Worm (Caenorhabditis elegans) whole organism, late embryonic: Measurements from ENCODE around the gene let-99.

Experiments used
- ahr-1 ChIP-seq: sonication (generic microtip); optimal IDR thresholded peaks from 2 replicates; lab custom pipeline; 2016; ENCODE audit warnings: missing genetic modification characterization, missing compliant biosample characterization
- ama-1 ChIP-seq: fragments of 150-350 bp; optimal IDR thresholded peaks from 2 replicates; lab custom pipeline; 2014
- ceh-6 ChIP-seq: fragments of 200-800 bp; sonication (Bioruptor generic); optimal IDR thresholded peaks from 2 replicates; lab custom pipeline; 2018; ENCODE audit warnings: mild to moderate bottlenecking, missing genetic modification characterization, missing compliant biosample characterization
- ceh-9 ChIP-seq: sonication (generic microtip); optimal IDR thresholded peaks from 2 replicates; lab custom pipeline; 2016; ENCODE audit warnings: mild to moderate bottlenecking, missing genetic modification characterization, inconsistent platforms, missing compliant biosample characterization
- dmd-4 ChIP-seq: sonication (generic microtip); optimal IDR thresholded peaks from 2 replicates; lab custom pipeline; 2016; ENCODE audit warnings: borderline replicate concordance, missing genetic modification characterization, missing compliant biosample characterization
- eyg-1 ChIP-seq: sonication (generic microtip); optimal IDR thresholded peaks from 2 replicates; lab custom pipeline; 2016; ENCODE audit warnings: missing genotype, missing genetic modification characterization, missing compliant biosample characterization
- hlh-15 ChIP-seq: sonication (generic microtip); optimal IDR thresholded peaks from 2 replicates; lab custom pipeline; 2016; ENCODE audit warnings: missing genetic modification characterization, missing compliant biosample characterization
- hlh-30 ChIP-seq: sonication (generic microtip); optimal IDR thresholded peaks from 2 replicates; lab custom pipeline; 2017; ENCODE audit warnings: antibody characterized with exemption, missing genetic modification characterization, missing compliant biosample characterization; ENCODE audit not compliant: insufficient read depth
- madf-2 ChIP-seq: sonication (generic microtip); optimal IDR thresholded peaks from 2 replicates; lab custom pipeline; 2017; ENCODE audit warnings: missing genetic modification characterization, missing compliant biosample characterization
- nhr-11 ChIP-seq: fragments of 150-350 bp; optimal IDR thresholded peaks from 2 replicates; lab custom pipeline; 2014; ENCODE audit warnings: missing biosample characterization, missing genetic modification characterization
- odd-2 ChIP-seq: sonication (generic microtip); optimal IDR thresholded peaks from 2 replicates; lab custom pipeline; 2017; ENCODE audit warnings: antibody characterized with exemption, mild to moderate bottlenecking, missing genetic modification characterization, missing compliant biosample characterization
- pha-4 ChIP-seq: fragments of 150-350 bp; optimal IDR thresholded peaks from 2 replicates; lab custom pipeline; 2018; ENCODE audit warnings: missing biosample characterization, missing genetic modification reagents, missing genetic modification characterization

DNA sequence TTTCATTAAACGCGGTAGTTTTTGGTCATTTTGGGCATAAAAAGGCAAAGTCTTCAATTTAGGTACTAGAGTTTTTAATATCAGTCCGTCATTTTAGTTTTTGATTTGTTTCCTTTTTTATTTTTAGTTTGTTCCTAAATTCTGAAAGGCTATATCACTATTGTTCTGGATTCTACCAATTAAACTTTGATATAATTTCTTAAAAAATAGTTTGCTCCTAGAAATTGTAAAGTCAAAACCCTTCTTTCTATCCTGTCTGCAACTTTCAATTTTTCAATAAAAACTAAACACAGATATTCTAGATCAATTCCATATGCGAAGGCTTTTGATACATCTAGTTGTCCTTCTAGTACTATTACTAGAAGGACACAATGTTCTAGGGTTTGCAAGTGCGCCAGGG, 5.4 kb downstream of the let-99 start, which contains the start of gene K08E7.5:
- no peak for TF ChIP-seq hlh-30 (tag; lab: Kevin White, UChicago)
- no peak for TF ChIP-seq ceh-6
- TF ChIP-seq odd-2 (tag; lab: Kevin White, UChicago): no peak
- TF ChIP-seq madf-2: no peak
- TF ChIP-seq pha-4 (tag; lab: Kevin White, UChicago): no peak
- no peak for TF ChIP-seq ama-1 (lab: Kevin White, UChicago)
- no peak for TF ChIP-seq eyg-1
- no peak for TF ChIP-seq dmd-4 (tag; lab: Kevin White, UChicago)
- no peak for TF ChIP-seq hlh-15 (tag; lab: Kevin White, UChicago)
- TF ChIP-seq ceh-9 (tag; lab: Kevin White, UChicago): no peak
- no peak for TF ChIP-seq ahr-1 (tag; lab: Kevin White, UChicago)
- no peak for TF ChIP-seq nhr-11
